Worm (Caenorhabditis elegans): ENCODE data around the gene T08G3.13.

The T08G3.13 gene

DNA sequence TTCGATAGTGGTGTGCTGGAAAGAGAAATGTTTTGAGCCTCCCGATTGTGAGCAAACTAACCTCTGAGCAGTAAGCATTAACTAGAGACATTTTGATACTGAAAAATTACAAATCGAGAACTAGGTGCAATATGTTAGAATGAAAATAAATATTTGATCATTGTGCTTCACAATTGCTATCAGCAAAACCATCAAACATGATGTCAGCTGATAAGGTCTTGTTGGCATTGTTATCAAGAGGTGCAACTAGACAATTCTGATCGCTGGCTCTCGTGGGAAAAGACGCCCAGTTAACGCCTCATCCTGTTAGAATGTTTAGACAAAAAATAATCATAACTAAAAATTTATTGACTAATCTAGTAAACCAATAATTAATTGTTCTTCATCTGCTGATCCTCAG, 46.5 kb downstream of the T08G3.13 start, which contains the start of gene comt-2:
comt-2 (minus strand) TSS at position 131 of the 400 bp plus-strand sequence.
- no peak for TF ChIP-seq unc-62 (GFP tag; optimal IDR thresholded peaks at IDR 0.05)

DNA sequence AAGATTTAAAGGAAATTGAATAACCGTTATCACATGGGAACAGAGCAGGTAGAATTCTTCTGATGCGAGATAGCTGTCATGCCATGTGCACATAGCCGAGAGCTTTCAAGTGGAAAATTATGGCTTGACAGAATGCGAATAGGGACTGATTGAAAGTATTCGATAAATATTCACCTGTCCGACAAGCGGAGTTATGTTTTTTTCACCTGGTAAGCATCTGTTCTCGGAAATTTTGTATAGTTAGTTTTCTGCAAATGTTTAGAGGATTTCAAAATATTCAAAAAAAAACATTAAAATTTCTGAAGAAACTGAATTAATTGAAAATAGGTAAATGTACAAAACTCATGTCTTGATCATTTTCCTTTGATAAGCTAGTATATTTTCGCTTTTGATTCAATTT, 49.7 kb downstream of the T08G3.13 start, which contains the start of gene srh-136:
srh-136 (minus strand) TSS at position 93 of the 400 bp plus-strand sequence.
- no peak for TF ChIP-seq unc-62 (GFP tag; optimal IDR thresholded peaks at IDR 0.05)

Measured in whole organism, dauer.